Worm (Caenorhabditis elegans) whole organism, late embryonic: ENCODE results near the gene pcrg-1.

ENCODE experiments used
- C38D4.7 ChIP-seq: fragments of 200-800 bp; sonication (Bioruptor generic); optimal IDR thresholded peaks from 2 replicates; lab custom pipeline; 2018; ENCODE audit warnings: mild to moderate bottlenecking, missing genetic modification characterization, moderate library complexity, missing compliant biosample characterization
- ceh-22 ChIP-seq: sonication (generic microtip); optimal IDR thresholded peaks from 2 replicates; lab custom pipeline; 2017; ENCODE audit warnings: missing biosample characterization, missing genetic modification characterization
- ceh-48 ChIP-seq: sonication (generic microtip); optimal IDR thresholded peaks from 2 replicates; lab custom pipeline; 2016; ENCODE audit warnings: missing genetic modification characterization, inconsistent platforms, missing compliant biosample characterization
- ceh-6 ChIP-seq: fragments of 200-800 bp; sonication (Bioruptor generic); optimal IDR thresholded peaks from 2 replicates; lab custom pipeline; 2018; ENCODE audit warnings: mild to moderate bottlenecking, missing genetic modification characterization, missing compliant biosample characterization
- fax-1 ChIP-seq: sonication (generic microtip); optimal IDR thresholded peaks from 2 replicates; lab custom pipeline; 2016; ENCODE audit warnings: missing genotype, missing genetic modification characterization, missing compliant biosample characterization
- madf-2 ChIP-seq: sonication (generic microtip); optimal IDR thresholded peaks from 2 replicates; lab custom pipeline; 2017; ENCODE audit warnings: missing genetic modification characterization, missing compliant biosample characterization
- pax-1 ChIP-seq: fragments of 150-350 bp; optimal IDR thresholded peaks from 2 replicates; lab custom pipeline; 2014; ENCODE audit warnings: missing biosample characterization, missing genetic modification characterization

DNA sequence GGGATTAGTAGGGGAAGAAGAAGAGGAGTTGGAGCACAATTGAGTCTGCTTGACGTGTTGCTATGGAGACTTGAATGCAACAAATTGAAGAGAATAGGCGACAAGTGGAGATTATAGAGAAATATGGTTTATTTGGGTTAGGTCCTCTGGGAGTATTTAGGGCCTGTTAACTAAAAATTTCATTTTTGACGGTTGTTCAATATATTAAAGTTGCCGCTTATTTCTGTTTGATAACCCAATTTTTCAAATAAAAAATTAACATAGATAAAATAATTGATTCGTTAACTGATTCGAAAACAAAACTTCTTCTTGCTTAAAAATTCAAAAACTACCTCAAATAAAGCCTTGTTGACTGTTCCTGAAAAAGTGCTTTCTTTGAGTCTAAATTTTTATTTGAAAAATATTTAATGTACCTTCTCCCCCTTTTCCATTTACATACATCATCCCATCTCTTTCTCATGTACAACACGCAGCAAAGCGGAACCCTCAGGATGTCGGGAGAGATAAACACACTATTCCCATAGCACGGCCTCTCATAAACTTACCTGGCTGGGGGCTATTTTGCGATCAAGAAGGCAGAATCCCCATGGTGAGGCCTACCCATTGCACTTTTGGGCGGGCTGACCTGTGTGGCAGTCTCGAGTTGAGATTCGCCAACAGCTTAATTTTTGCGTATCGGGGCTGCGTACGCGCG is 28.9 kb upstream of the pcrg-1 start, which contains the start of gene dyf-13:
- no peak for TF ChIP-seq pax-1 (tag; lab: Kevin White, UChicago)
- TF ChIP-seq madf-2 (tag; lab: Kevin White, UChicago), result no peak
- no peak for TF ChIP-seq ceh-6 (GFP tag; lab: Kevin White, UChicago)
- no peak for TF ChIP-seq fax-1 (tag; lab: Kevin White, UChicago)
- no peak for TF ChIP-seq ceh-48 (tag; lab: Kevin White, UChicago)
- TF ChIP-seq C38D4.7 (GFP tag; lab: Kevin White, UChicago), result no peak
- TF ChIP-seq ceh-22 (tag; lab: Kevin White, UChicago), result no peak
